Worm (Caenorhabditis elegans) whole organism, late embryonic: ENCODE measurements around the gene best-19.

ENCODE experiments used
- C08G9.2 ChIP-seq: sonication (generic microtip); optimal IDR thresholded peaks from 2 replicates; lab custom pipeline; 2016; ENCODE audit warnings: mild to moderate bottlenecking, missing genetic modification characterization, moderate library complexity, missing compliant biosample characterization
- C38D4.7 ChIP-seq: fragments of 200-800 bp; sonication (Bioruptor generic); optimal IDR thresholded peaks from 2 replicates; lab custom pipeline; 2018; ENCODE audit warnings: mild to moderate bottlenecking, missing genetic modification characterization, moderate library complexity, missing compliant biosample characterization
- F13H6.1 ChIP-seq: sonication (generic microtip); optimal IDR thresholded peaks from 2 replicates; lab custom pipeline; 2016; ENCODE audit warnings: missing genetic modification characterization, missing compliant biosample characterization
- K09A11.1 ChIP-seq: sonication (generic microtip); optimal IDR thresholded peaks from 2 replicates; lab custom pipeline; 2017; ENCODE audit warnings: antibody characterized with exemption, mild to moderate bottlenecking, missing genetic modification characterization, missing compliant biosample characterization; ENCODE audit not compliant: insufficient read depth
- T23F11.4 ChIP-seq: fragments of 200-800 bp; sonication (Bioruptor generic); optimal IDR thresholded peaks from 2 replicates; lab custom pipeline; 2018; ENCODE audit warnings: mild to moderate bottlenecking, missing genetic modification characterization, missing compliant biosample characterization
- Y22D7AL.16 ChIP-seq: sonication (generic microtip); optimal IDR thresholded peaks from 2 replicates; lab custom pipeline; 2016; ENCODE audit warnings: missing genetic modification characterization, missing compliant biosample characterization
- ahr-1 ChIP-seq: sonication (generic microtip); optimal IDR thresholded peaks from 2 replicates; lab custom pipeline; 2016; ENCODE audit warnings: missing genetic modification characterization, missing compliant biosample characterization
- ama-1 ChIP-seq: fragments of 150-350 bp; optimal IDR thresholded peaks from 2 replicates; lab custom pipeline; 2014
- ceh-18 ChIP-seq: sonication (generic microtip); optimal IDR thresholded peaks from 2 replicates; lab custom pipeline; 2016; ENCODE audit warnings: missing genetic modification characterization, missing compliant biosample characterization
- ceh-19 ChIP-seq: fragments of 200-800 bp; sonication (Bioruptor generic); optimal IDR thresholded peaks from 2 replicates; lab custom pipeline; 2018; ENCODE audit warnings: mild to moderate bottlenecking, missing genetic modification characterization, missing compliant biosample characterization
- ceh-2 ChIP-seq: sonication (generic microtip); optimal IDR thresholded peaks from 2 replicates; lab custom pipeline; 2016; ENCODE audit warnings: missing genotype, missing genetic modification characterization, missing compliant biosample characterization
- ceh-24 ChIP-seq: sonication (generic microtip); optimal IDR thresholded peaks from 2 replicates; lab custom pipeline; 2016; ENCODE audit warnings: mild to moderate bottlenecking, missing genetic modification characterization, missing compliant biosample characterization
- ceh-30 ChIP-seq: fragments of 150-350 bp; optimal IDR thresholded peaks from 2 replicates; lab custom pipeline; 2014; ENCODE audit warnings: missing biosample characterization, missing genetic modification characterization
- ceh-31 ChIP-seq: sonication (generic microtip); optimal IDR thresholded peaks from 2 replicates; lab custom pipeline; 2016; ENCODE audit warnings: missing genetic modification characterization, missing compliant biosample characterization
- ceh-34 ChIP-seq: sonication (generic microtip); optimal IDR thresholded peaks from 2 replicates; lab custom pipeline; 2016; ENCODE audit warnings: mild to moderate bottlenecking, missing genetic modification characterization, missing compliant biosample characterization
- ceh-9 ChIP-seq: sonication (generic microtip); optimal IDR thresholded peaks from 2 replicates; lab custom pipeline; 2016; ENCODE audit warnings: mild to moderate bottlenecking, missing genetic modification characterization, inconsistent platforms, missing compliant biosample characterization
- dve-1 ChIP-seq: sonication (generic microtip); optimal IDR thresholded peaks from 2 replicates; lab custom pipeline; 2017; ENCODE audit warnings: antibody characterized with exemption, mild to moderate bottlenecking, missing genetic modification characterization, missing compliant biosample characterization
- elt-2 ChIP-seq: sonication (generic microtip); optimal IDR thresholded peaks from 2 replicates; lab custom pipeline; 2016; ENCODE audit warnings: missing genetic modification reagents, missing genetic modification characterization, missing compliant biosample characterization
- fax-1 ChIP-seq: sonication (generic microtip); optimal IDR thresholded peaks from 2 replicates; lab custom pipeline; 2016; ENCODE audit warnings: missing genotype, missing genetic modification characterization, missing compliant biosample characterization
- fkh-6 ChIP-seq: sonication (generic microtip); optimal IDR thresholded peaks from 2 replicates; lab custom pipeline; 2016; ENCODE audit warnings: missing genetic modification characterization, missing compliant biosample characterization
- hlh-30 ChIP-seq: sonication (generic microtip); optimal IDR thresholded peaks from 2 replicates; lab custom pipeline; 2017; ENCODE audit warnings: antibody characterized with exemption, missing genetic modification characterization, missing compliant biosample characterization; ENCODE audit not compliant: insufficient read depth
- hlh-6 ChIP-seq: sonication (generic microtip); optimal IDR thresholded peaks from 2 replicates; lab custom pipeline; 2016; ENCODE audit warnings: missing genotype, missing genetic modification characterization, missing compliant biosample characterization
- hlh-8 ChIP-seq: sonication (generic microtip); optimal IDR thresholded peaks from 2 replicates; lab custom pipeline; 2016; ENCODE audit warnings: missing genotype, missing genetic modification characterization, missing compliant biosample characterization
- nfya-1 ChIP-seq: sonication (generic microtip); optimal IDR thresholded peaks from 2 replicates; lab custom pipeline; 2017; ENCODE audit warnings: missing genetic modification characterization, mild to moderate bottlenecking, missing compliant biosample characterization, antibody characterized with exemption, moderate library complexity
- nhr-11 ChIP-seq: fragments of 150-350 bp; optimal IDR thresholded peaks from 2 replicates; lab custom pipeline; 2014; ENCODE audit warnings: missing biosample characterization, missing genetic modification characterization
- odd-2 ChIP-seq: sonication (generic microtip); optimal IDR thresholded peaks from 2 replicates; lab custom pipeline; 2017; ENCODE audit warnings: antibody characterized with exemption, mild to moderate bottlenecking, missing genetic modification characterization, missing compliant biosample characterization
- pag-3 ChIP-seq: sonication (generic microtip); optimal IDR thresholded peaks from 2 replicates; lab custom pipeline; 2016; ENCODE audit warnings: missing compliant biosample characterization, missing genetic modification characterization, borderline replicate concordance
- pat-9 ChIP-seq: fragments of 200-800 bp; sonication (Bioruptor generic); optimal IDR thresholded peaks from 2 replicates; lab custom pipeline; 2018; ENCODE audit warnings: mild to moderate bottlenecking, missing genetic modification characterization, moderate library complexity, missing compliant biosample characterization
- pax-1 ChIP-seq: fragments of 150-350 bp; optimal IDR thresholded peaks from 2 replicates; lab custom pipeline; 2014; ENCODE audit warnings: missing biosample characterization, missing genetic modification characterization
- pha-2 ChIP-seq: sonication (generic microtip); optimal IDR thresholded peaks from 2 replicates; lab custom pipeline; 2017; ENCODE audit warnings: mild to moderate bottlenecking, missing genetic modification characterization, missing compliant biosample characterization
- pha-4 ChIP-seq: fragments of 150-350 bp; optimal IDR thresholded peaks from 2 replicates; lab custom pipeline; 2018; ENCODE audit warnings: missing biosample characterization, missing genetic modification reagents, missing genetic modification characterization
- pros-1 ChIP-seq: fragments of 150-350 bp; optimal IDR thresholded peaks from 2 replicates; lab custom pipeline; 2014; ENCODE audit warnings: missing biosample characterization, missing genetic modification reagents, missing genetic modification characterization
- rnt-1 ChIP-seq: sonication (generic microtip); optimal IDR thresholded peaks from 2 replicates; lab custom pipeline; 2016; ENCODE audit warnings: missing genetic modification characterization, missing compliant biosample characterization
- sdc-2 ChIP-seq: sonication (generic microtip); optimal IDR thresholded peaks from 2 replicates; lab custom pipeline; 2016; ENCODE audit warnings: missing genotype, missing genetic modification characterization, missing compliant biosample characterization
- sox-2 ChIP-seq: fragments of 200-800 bp; sonication (Bioruptor generic); IDR thresholded peaks from 2 replicates; pipeline ENCODE4 v1.3.6; 2022; ENCODE audit warnings: missing genetic modification reagents, missing genetic modification characterization, missing compliant biosample characterization
- sox-4 ChIP-seq: sonication (generic microtip); optimal IDR thresholded peaks from 2 replicates; lab custom pipeline; 2017; ENCODE audit warnings: mild to moderate bottlenecking, missing genetic modification characterization, inconsistent platforms, missing compliant biosample characterization
- tbx-2 ChIP-seq: sonication (generic microtip); optimal IDR thresholded peaks from 2 replicates; lab custom pipeline; 2016; ENCODE audit warnings: missing genetic modification characterization, missing compliant biosample characterization
- tbx-7 ChIP-seq: sonication (generic microtip); optimal IDR thresholded peaks from 2 replicates; lab custom pipeline; 2016; ENCODE audit warnings: missing genotype, missing genetic modification characterization, missing compliant biosample characterization
- unc-42 ChIP-seq: sonication (generic microtip); optimal IDR thresholded peaks from 2 replicates; lab custom pipeline; 2016; ENCODE audit warnings: missing genotype, missing genetic modification characterization, missing compliant biosample characterization
- unc-55 ChIP-seq: sonication (generic microtip); optimal IDR thresholded peaks from 2 replicates; lab custom pipeline; 2017; ENCODE audit warnings: missing biosample characterization, missing genetic modification reagents, missing genetic modification characterization
- ztf-16 ChIP-seq: sonication (generic microtip); optimal IDR thresholded peaks from 2 replicates; lab custom pipeline; 2017; ENCODE audit warnings: missing genetic modification characterization, missing compliant biosample characterization

The best-19 gene

ce11 chrIV:247494-247893, 36.0 kb upstream of the best-19 start:
- no peak for TF ChIP-seq Y22D7AL.16 (tag; lab: Kevin White, UChicago)
- peak; percentile 14 for TF ChIP-seq hlh-30 (tag; lab: Kevin White, UChicago)
- no peak for TF ChIP-seq tbx-2 (tag; lab: Kevin White, UChicago)

DNA sequence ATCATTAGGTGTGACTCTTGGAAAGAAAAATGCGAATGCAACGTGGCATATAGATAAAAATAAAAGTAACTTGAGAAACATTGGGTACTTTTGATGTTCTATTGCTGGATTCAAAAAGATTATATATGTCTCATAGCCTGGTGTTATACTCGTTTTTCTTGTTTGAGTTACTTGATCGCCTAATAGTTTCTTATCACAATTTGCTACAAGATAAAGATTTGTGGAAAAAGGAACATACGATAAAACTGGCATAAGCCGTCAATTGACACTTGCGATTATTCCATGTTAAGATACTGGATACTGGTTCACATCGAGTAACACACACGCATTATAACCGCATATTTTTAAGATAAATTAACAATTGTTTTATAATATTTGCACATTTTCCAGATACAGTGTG, 31.0 kb upstream of the best-19 start, which contains the start of gene grl-19:
grl-19 (minus strand) TSS at position 101 of the 400 bp plus-strand sequence.
- TF ChIP-seq ceh-30 (tag; lab: Kevin White, UChicago) (no peak), C08G9.2 (tag; lab: Kevin White, UChicago) (no peak), ceh-9 (tag; lab: Kevin White, UChicago) (no peak), rnt-1 (tag; lab: Kevin White, UChicago) (no peak), pros-1 (tag; lab: Kevin White, UChicago) (no peak), ceh-2 (no peak), unc-42 (tag; lab: Kevin White, UChicago) (no peak), pag-3 (tag; lab: Kevin White, UChicago) (no peak), ceh-24 (no peak), K09A11.1 (tag; lab: Kevin White, UChicago) (no peak), pha-2 (tag; lab: Kevin White, UChicago) (no peak), fkh-6 (no peak), F13H6.1 (tag; lab: Kevin White, UChicago) (no peak), T23F11.4 (no peak), pat-9 (tag; lab: Kevin White, UChicago) (no peak), hlh-6 (tag; lab: Kevin White, UChicago) (no peak), C38D4.7 (no peak), ceh-18 (tag; lab: Kevin White, UChicago) (no peak)

DNA sequence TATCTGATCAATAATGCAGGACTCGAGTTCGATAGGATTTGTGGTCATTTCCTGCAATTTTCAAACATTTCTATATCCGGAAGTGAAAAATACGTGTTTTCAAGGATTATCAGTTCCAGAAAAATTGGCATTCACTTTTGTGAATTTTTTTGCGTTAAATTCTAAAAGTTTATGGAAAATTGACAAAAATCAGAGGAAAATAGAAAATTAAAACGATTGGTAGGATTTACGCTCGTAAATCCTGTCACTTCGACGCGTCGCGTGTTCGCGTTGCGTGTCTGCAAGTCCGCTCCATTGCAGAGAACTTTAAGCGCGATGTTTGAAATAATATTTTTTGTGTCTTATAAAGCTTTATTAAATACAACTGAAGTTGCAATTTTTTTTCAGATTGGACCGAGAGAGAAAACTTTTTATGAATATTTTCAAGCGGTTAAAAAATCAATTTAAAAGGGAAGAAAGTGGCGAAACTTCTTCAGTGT, 28.0 kb upstream of the best-19 start, which contains the start of gene rcat-1:
rcat-1 (minus strand) TSS at position 51 of the 479 bp plus-strand sequence.
- TF ChIP-seq dve-1 (tag; lab: Kevin White, UChicago) (peak; percentile 77), elt-2 (tag; lab: Kevin White, UChicago) (peak; percentile 45), unc-42 (tag; lab: Kevin White, UChicago) (peak; percentile 67), nhr-11 (tag; lab: Kevin White, UChicago) (no peak), ceh-19 (GFP tag; lab: Kevin White, UChicago) (no peak), sox-4 (tag; lab: Kevin White, UChicago) (no peak), hlh-8 (tag; lab: Kevin White, UChicago) (no peak), odd-2 (no peak), ceh-18 (tag; lab: Kevin White, UChicago) (peak; percentile 23), rnt-1 (tag; lab: Kevin White, UChicago) (peak; percentile 7), fax-1 (tag; lab: Kevin White, UChicago) (no peak), unc-55 (GFP tag; lab: Kevin White, UChicago) (peak; percentile 71), fkh-6 (no peak), nfya-1 (peak; percentile 74), ahr-1 (tag; lab: Kevin White, UChicago) (no peak), T23F11.4 (no peak), ceh-34 (tag; lab: Kevin White, UChicago) (peak; percentile 48), ztf-16 (tag; lab: Kevin White, UChicago) (peak; percentile 32), sdc-2 (tag; lab: Kevin White, UChicago) (no peak), tbx-7 (tag; lab: Kevin White, UChicago) (no peak), tbx-2 (tag; lab: Kevin White, UChicago) (peak; percentile 31), ama-1 (lab: Kevin White, UChicago) (no peak), pha-4 (no peak), ceh-31 (tag; lab: Kevin White, UChicago) (peak; percentile 54), sox-2 (GFP tag; lab: Robert Waterston, UW) (no peak), pax-1 (tag; lab: Kevin White, UChicago) (peak; percentile 64), ceh-2 (no peak)
